Worm (Caenorhabditis elegans): Measurements from ENCODE around the gene nhr-193.

DNA sequence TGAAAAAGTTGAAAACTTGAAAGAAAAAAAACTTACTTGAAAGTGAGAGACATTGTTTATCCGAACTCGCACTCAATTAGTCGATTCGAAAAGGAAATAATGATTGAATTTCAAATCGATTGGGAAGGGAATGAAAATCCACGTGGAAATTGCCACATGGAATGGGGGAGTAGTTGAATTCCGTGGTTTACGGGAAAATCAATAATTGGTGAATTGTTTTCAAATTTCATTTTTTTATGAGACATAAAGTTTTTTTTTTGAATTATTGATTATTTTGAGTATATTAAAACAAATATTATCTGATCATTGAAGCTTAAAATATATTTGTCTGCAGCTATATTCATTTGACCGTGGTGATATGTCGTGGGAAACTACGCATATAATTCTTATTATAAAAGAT is 35.7 kb downstream of the nhr-193 start, which contains the start of gene F13A7.1:
- TF ChIP-seq fkh-10 (GFP tag; optimal IDR thresholded peaks at IDR 0.05) (no peak), cey-2 (tag; optimal IDR thresholded peaks at IDR 0.05; ENCODE audit: borderline replicate concordance, insufficient read depth) (no peak), nhr-6 (tag; optimal IDR thresholded peaks at IDR 0.05) (no peak), ZK337.2 (GFP tag; IDR thresholded peaks at IDR 0.05) (no peak), ceh-62 (tag; optimal IDR thresholded peaks at IDR 0.05) (no peak), aly-2 (tag; optimal IDR thresholded peaks at IDR 0.05) (no peak), ctbp-1 (GFP tag; IDR thresholded peaks at IDR 0.05) (no peak), ceh-82 (tag; optimal IDR thresholded peaks at IDR 0.05) (no peak), nhr-28 (tag; optimal IDR thresholded peaks at IDR 0.05) (no peak), pha-4 (GFP tag; IDR thresholded peaks at IDR 0.05) (no peak), pha-4 (tag; optimal IDR thresholded peaks at IDR 0.05) (no peak), ces-1 (GFP tag; optimal IDR thresholded peaks at IDR 0.05) (no peak), fos-1 (tag; optimal IDR thresholded peaks at IDR 0.05) (no peak), egl-27 (tag; optimal IDR thresholded peaks at IDR 0.05) (no peak)

Data from whole organism, L4 larva.